Worm (Caenorhabditis elegans) whole organism, early embryonic: Measurements from ENCODE around the gene B0563.1.

Experiments
- B0310.2 ChIP-seq: sonication (generic microtip); optimal IDR thresholded peaks from 2 replicates; lab custom pipeline; 2016; ENCODE audit warnings: mild to moderate bottlenecking, missing genetic modification characterization, missing compliant biosample characterization
- F13C5.2 ChIP-seq: sonication (generic microtip); optimal IDR thresholded peaks from 2 replicates; lab custom pipeline; 2017; ENCODE audit warnings: mild to moderate bottlenecking, missing genetic modification characterization, inconsistent platforms, missing compliant biosample characterization
- aly-1 ChIP-seq: sonication (generic microtip); optimal IDR thresholded peaks from 2 replicates; lab custom pipeline; 2016; ENCODE audit warnings: missing genetic modification characterization, missing compliant biosample characterization
- ama-1 ChIP-seq: fragments of 150-350 bp; optimal IDR thresholded peaks from 2 replicates; lab custom pipeline; 2014
- ceh-13 ChIP-seq: fragments of 200-800 bp; sonication (Bioruptor generic); optimal IDR thresholded peaks from 2 replicates; lab custom pipeline; 2018; ENCODE audit warnings: mild to moderate bottlenecking, missing genetic modification characterization, missing compliant biosample characterization
- ceh-36 ChIP-seq: sonication (generic microtip); optimal IDR thresholded peaks from 2 replicates; lab custom pipeline; 2016; ENCODE audit warnings: missing genetic modification characterization, inconsistent platforms, missing compliant biosample characterization
- ets-7 ChIP-seq: sonication (generic microtip); optimal IDR thresholded peaks from 2 replicates; lab custom pipeline; 2016; ENCODE audit warnings: missing genotype, missing genetic modification characterization, missing compliant biosample characterization
- flt-1 ChIP-seq: fragments of 200-800 bp; sonication (Bioruptor generic); IDR thresholded peaks from 2 replicates; pipeline ENCODE4 v1.3.6; 2022; ENCODE audit warnings: missing genetic modification characterization, missing compliant biosample characterization
- hmbx-1 ChIP-seq: sonication (generic microtip); optimal IDR thresholded peaks from 2 replicates; lab custom pipeline; 2016; ENCODE audit warnings: mild to moderate bottlenecking, missing genetic modification characterization, missing compliant biosample characterization
- hmg-4 ChIP-seq: fragments of 200-800 bp; sonication (Bioruptor generic); optimal IDR thresholded peaks from 2 replicates; lab custom pipeline; 2018; ENCODE audit warnings: mild to moderate bottlenecking, missing genetic modification characterization, missing compliant biosample characterization
- hnd-1 ChIP-seq: sonication (generic microtip); optimal IDR thresholded peaks from 2 replicates; lab custom pipeline; 2016; ENCODE audit warnings: missing genetic modification characterization, missing compliant biosample characterization
- pes-1 ChIP-seq: fragments of 200-800 bp; sonication (Bioruptor generic); IDR thresholded peaks from 2 replicates; pipeline ENCODE4 v1.3.6; 2022; ENCODE audit warnings: missing genetic modification reagents, missing genetic modification characterization, missing compliant biosample characterization
- scrt-1 ChIP-seq: fragments of 200-800 bp; sonication (Bioruptor generic); IDR thresholded peaks from 2 replicates; pipeline ENCODE4 v1.3.6; 2022; ENCODE audit warnings: missing genetic modification characterization, missing compliant biosample characterization
- sea-1 ChIP-seq: fragments of 200-800 bp; sonication (Bioruptor generic); conservative IDR thresholded peaks from 2 replicates; pipeline ENCODE4 v1.3.6; 2022; ENCODE audit warnings: missing genetic modification characterization, missing compliant biosample characterization
- tbx-11 ChIP-seq: fragments of 200-800 bp; sonication (Bioruptor generic); IDR thresholded peaks from 2 replicates; pipeline ENCODE4 v1.3.6; 2022; ENCODE audit warnings: missing genetic modification characterization, missing compliant biosample characterization
- tbx-37 ChIP-seq: fragments of 200-800 bp; sonication (Bioruptor generic); conservative IDR thresholded peaks from 2 replicates; pipeline ENCODE4 v1.3.6; 2022; ENCODE audit warnings: missing genetic modification reagents, missing genetic modification characterization, missing compliant biosample characterization
- tra-4 ChIP-seq: sonication (generic microtip); optimal IDR thresholded peaks from 2 replicates; lab custom pipeline; 2017; ENCODE audit warnings: missing genetic modification characterization, missing compliant biosample characterization

The B0563.1 gene

ce11 chrX:9171241-9171640 lies at the start of gene B0563.1:
TSS of gene B0563.1 (plus strand) at chrX:9171541.
- no peak for TF ChIP-seq F13C5.2
- no peak for TF ChIP-seq tbx-37 (GFP tag; lab: Robert Waterston, UW)
- TF ChIP-seq ama-1 (lab: Kevin White, UChicago): no peak
- TF ChIP-seq ceh-13 (GFP tag; lab: Kevin White, UChicago): no peak
- TF ChIP-seq B0310.2 (tag; lab: Kevin White, UChicago): no peak
- no peak for TF ChIP-seq flt-1 (GFP tag; lab: Robert Waterston, UW)
- TF ChIP-seq aly-1 (tag; lab: Kevin White, UChicago): no peak
- no peak for TF ChIP-seq hmg-4
- no peak for TF ChIP-seq ets-7 (tag; lab: Kevin White, UChicago)
- no peak for TF ChIP-seq ceh-36 (tag; lab: Kevin White, UChicago)
- TF ChIP-seq tra-4: no peak
- TF ChIP-seq scrt-1 (GFP tag; lab: Robert Waterston, UW): no peak
- TF ChIP-seq pes-1 (GFP tag; lab: Robert Waterston, UW): no peak
- TF ChIP-seq hnd-1 (tag; lab: Kevin White, UChicago): no peak
- TF ChIP-seq sea-1 (GFP tag; lab: Robert Waterston, UW): no peak
- no peak for TF ChIP-seq tbx-11 (GFP tag; lab: Robert Waterston, UW)
- TF ChIP-seq hmbx-1 (tag; lab: Kevin White, UChicago): no peak

ce11 chrX:9137402-9137801 lies 33.9 kb upstream of the B0563.1 start, which contains the start of gene B0563.6:
TSS of gene B0563.6 (plus strand) at chrX:9137702.
- TF ChIP-seq hnd-1 (tag; lab: Kevin White, UChicago): no peak
- no peak for TF ChIP-seq tra-4
- TF ChIP-seq F13C5.2: no peak
- TF ChIP-seq tbx-37 (GFP tag; lab: Robert Waterston, UW): no peak
- no peak for TF ChIP-seq tbx-11 (GFP tag; lab: Robert Waterston, UW)
- TF ChIP-seq sea-1 (GFP tag; lab: Robert Waterston, UW): no peak
- TF ChIP-seq hmbx-1 (tag; lab: Kevin White, UChicago): no peak
- TF ChIP-seq aly-1 (tag; lab: Kevin White, UChicago): no peak
- TF ChIP-seq B0310.2 (tag; lab: Kevin White, UChicago): no peak
- TF ChIP-seq ets-7 (tag; lab: Kevin White, UChicago): no peak
- TF ChIP-seq hmg-4: no peak
- no peak for TF ChIP-seq ama-1 (lab: Kevin White, UChicago)
- no peak for TF ChIP-seq ceh-13 (GFP tag; lab: Kevin White, UChicago)
- no peak for TF ChIP-seq scrt-1 (GFP tag; lab: Robert Waterston, UW)
- TF ChIP-seq ceh-36 (tag; lab: Kevin White, UChicago): no peak
- no peak for TF ChIP-seq pes-1 (GFP tag; lab: Robert Waterston, UW)
- no peak for TF ChIP-seq flt-1 (GFP tag; lab: Robert Waterston, UW)

ce11 chrX:9145848-9146247 lies 25.5 kb upstream of the B0563.1 start, which contains the start of gene B0563.5:
TSS of gene B0563.5 (plus strand) at chrX:9146148.
- TF ChIP-seq sea-1 (GFP tag; lab: Robert Waterston, UW): no peak
- TF ChIP-seq tbx-11 (GFP tag; lab: Robert Waterston, UW): no peak
- no peak for TF ChIP-seq tra-4
- TF ChIP-seq tbx-37 (GFP tag; lab: Robert Waterston, UW): no peak
- TF ChIP-seq ceh-36 (tag; lab: Kevin White, UChicago): no peak
- no peak for TF ChIP-seq F13C5.2
- TF ChIP-seq hmbx-1 (tag; lab: Kevin White, UChicago): no peak
- TF ChIP-seq flt-1 (GFP tag; lab: Robert Waterston, UW): no peak
- no peak for TF ChIP-seq ceh-13 (GFP tag; lab: Kevin White, UChicago)
- TF ChIP-seq ama-1 (lab: Kevin White, UChicago): no peak
- no peak for TF ChIP-seq pes-1 (GFP tag; lab: Robert Waterston, UW)
- no peak for TF ChIP-seq B0310.2 (tag; lab: Kevin White, UChicago)
- TF ChIP-seq hmg-4: no peak
- TF ChIP-seq hnd-1 (tag; lab: Kevin White, UChicago): no peak
- TF ChIP-seq aly-1 (tag; lab: Kevin White, UChicago): no peak
- TF ChIP-seq scrt-1 (GFP tag; lab: Robert Waterston, UW): no peak
- no peak for TF ChIP-seq ets-7 (tag; lab: Kevin White, UChicago)

- TF ChIP-seq ets-7 (tag; lab: Kevin White, UChicago) (no peak), F13C5.2 (no peak), tra-4 (no peak), sea-1 (GFP tag; lab: Robert Waterston, UW) (no peak), tbx-37 (GFP tag; lab: Robert Waterston, UW) (no peak), pes-1 (GFP tag; lab: Robert Waterston, UW) (no peak), hmg-4 (no peak), B0310.2 (tag; lab: Kevin White, UChicago) (no peak), tbx-11 (GFP tag; lab: Robert Waterston, UW) (no peak), hnd-1 (tag; lab: Kevin White, UChicago) (no peak), scrt-1 (GFP tag; lab: Robert Waterston, UW) (no peak), aly-1 (tag; lab: Kevin White, UChicago) (no peak), hmbx-1 (tag; lab: Kevin White, UChicago) (no peak), ceh-36 (tag; lab: Kevin White, UChicago) (no peak), ama-1 (lab: Kevin White, UChicago) (no peak)
These were observed 24.4 kb upstream of the B0563.1 start for ce11 chrX:9146953-9147352.

ce11 chrX:9150269-9150744 lies 21.0 kb upstream of the B0563.1 start, which contains the start of gene tmbi-4:
TSS of gene tmbi-4 (plus strand) at chrX:9150694.
- TF ChIP-seq ama-1 (lab: Kevin White, UChicago) (no peak), tbx-37 (GFP tag; lab: Robert Waterston, UW) (no peak), tbx-11 (GFP tag; lab: Robert Waterston, UW) (no peak), aly-1 (tag; lab: Kevin White, UChicago) (no peak), F13C5.2 (no peak), hmbx-1 (tag; lab: Kevin White, UChicago) (no peak), pes-1 (GFP tag; lab: Robert Waterston, UW) (no peak), B0310.2 (tag; lab: Kevin White, UChicago) (no peak), ceh-13 (GFP tag; lab: Kevin White, UChicago) (no peak), hmg-4 (no peak), hnd-1 (tag; lab: Kevin White, UChicago) (no peak), flt-1 (GFP tag; lab: Robert Waterston, UW) (no peak), tra-4 (no peak), ceh-36 (tag; lab: Kevin White, UChicago) (no peak), scrt-1 (GFP tag; lab: Robert Waterston, UW) (no peak)

ce11 chrX:9154216-9154615 lies 17.1 kb upstream of the B0563.1 start, which contains the start of gene B0563.7:
TSS of gene B0563.7 (minus strand) at chrX:9154316.
- TF ChIP-seq B0310.2 (tag; lab: Kevin White, UChicago): no peak
- TF ChIP-seq pes-1 (GFP tag; lab: Robert Waterston, UW): no peak
- TF ChIP-seq ceh-13 (GFP tag; lab: Kevin White, UChicago): no peak
- TF ChIP-seq hnd-1 (tag; lab: Kevin White, UChicago): no peak
- TF ChIP-seq aly-1 (tag; lab: Kevin White, UChicago): no peak
- no peak for TF ChIP-seq hmbx-1 (tag; lab: Kevin White, UChicago)
- no peak for TF ChIP-seq ceh-36 (tag; lab: Kevin White, UChicago)
- no peak for TF ChIP-seq F13C5.2
- TF ChIP-seq scrt-1 (GFP tag; lab: Robert Waterston, UW): no peak
- TF ChIP-seq hmg-4: no peak
- TF ChIP-seq ama-1 (lab: Kevin White, UChicago): no peak
- no peak for TF ChIP-seq tra-4
